Worm (Caenorhabditis elegans) whole organism, early embryonic: ENCODE measurements around the gene C54C6.4.

ENCODE experiments used
- ama-1 ChIP-seq: fragments of 150-350 bp; optimal IDR thresholded peaks from 2 replicates; lab custom pipeline; 2014
- ets-7 ChIP-seq: sonication (generic microtip); optimal IDR thresholded peaks from 2 replicates; lab custom pipeline; 2016; ENCODE audit warnings: missing genotype, missing genetic modification characterization, missing compliant biosample characterization
- hmg-4 ChIP-seq: fragments of 200-800 bp; sonication (Bioruptor generic); optimal IDR thresholded peaks from 2 replicates; lab custom pipeline; 2018; ENCODE audit warnings: mild to moderate bottlenecking, missing genetic modification characterization, missing compliant biosample characterization
- tbx-37 ChIP-seq: fragments of 200-800 bp; sonication (Bioruptor generic); conservative IDR thresholded peaks from 2 replicates; pipeline ENCODE4 v1.3.6; 2022; ENCODE audit warnings: missing genetic modification reagents, missing genetic modification characterization, missing compliant biosample characterization

DNA sequence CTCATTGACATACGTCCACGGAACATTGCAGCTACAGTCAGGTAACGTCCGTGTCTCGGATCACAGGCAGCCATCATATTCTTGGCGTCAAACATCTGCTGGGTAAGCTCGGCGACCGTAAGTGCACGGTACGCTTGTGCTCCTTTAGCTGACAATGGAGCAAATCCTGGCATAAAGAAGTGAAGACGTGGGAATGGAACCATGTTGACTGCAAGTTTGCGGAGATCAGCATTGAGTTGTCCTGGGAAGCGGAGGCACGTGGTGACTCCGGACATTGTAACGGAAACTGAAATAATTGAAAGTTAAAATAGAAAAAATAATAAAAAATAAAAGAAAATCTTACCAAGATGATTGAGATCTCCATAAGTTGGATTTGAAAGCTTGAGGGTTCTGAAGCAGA lies 13.9 kb upstream of the C54C6.4 start:
- TF ChIP-seq tbx-37 (GFP tag; lab: Robert Waterston, UW) (no peak), ets-7 (no peak), hmg-4 (GFP tag; lab: Kevin White, UChicago) (no peak), ama-1 (lab: Kevin White, UChicago) (no peak)
